Fruit fly (Drosophila melanogaster): ENCODE data around the gene CG13847.

CG13847 gene

dm6 chr3R:22454397-22455334, 18.7 kb upstream of the CG13847 start:
- TF ChIP-seq CHES-1-like (GFP tag; optimal IDR thresholded peaks at IDR 0.05) (no peak), sd (tag; optimal IDR thresholded peaks at IDR 0.05) (peak; percentile 6), gt (GFP tag; IDR thresholded peaks at IDR 0.05) (no peak), Scr (GFP tag; IDR thresholded peaks at IDR 0.05; ENCODE audit: partially characterized antibody) (no peak), CG9609 (GFP tag; optimal IDR thresholded peaks at IDR 0.05) (no peak), sug (tag; optimal IDR thresholded peaks at IDR 0.05) (peak; percentile 64), mam (GFP tag; optimal IDR thresholded peaks at IDR 0.05) (no peak), CG18476 (GFP tag; optimal IDR thresholded peaks at IDR 0.05) (no peak), Nf-YC (tag; optimal IDR thresholded peaks at IDR 0.05) (peak; percentile 98), Gug (GFP tag; IDR thresholded peaks at IDR 0.05) (no peak), trem (tag; optimal IDR thresholded peaks at IDR 0.05) (no peak), CG14014 (GFP tag; IDR thresholded peaks at IDR 0.05) (no peak), BtbVII (GFP tag; optimal IDR thresholded peaks at IDR 0.05) (no peak), CG17912 (GFP tag; optimal IDR thresholded peaks at IDR 0.05) (no peak), GATAe (GFP tag; conservative IDR thresholded peaks at IDR 0.05) (peak; percentile 53; the same call in 1 of the 2 replicates), Meics (GFP tag; optimal IDR thresholded peaks at IDR 0.05) (no peak), Ets97D (GFP tag; optimal IDR thresholded peaks at IDR 0.05) (no peak), CG34422 (GFP tag; IDR thresholded peaks at IDR 0.05) (no peak), Poxn (GFP tag; IDR thresholded peaks at IDR 0.05) (no peak), ap (GFP tag; IDR thresholded peaks at IDR 0.05) (no peak), btn (GFP tag; optimal IDR thresholded peaks at IDR 0.05) (no peak), Doc2 (GFP tag; IDR thresholded peaks at IDR 0.05) (no peak), pnt (GFP tag; optimal IDR thresholded peaks at IDR 0.05) (no peak), CG9727 (GFP tag; optimal IDR thresholded peaks at IDR 0.05) (no peak), seq (GFP tag; IDR thresholded peaks at IDR 0.05) (no peak), CG13624 (GFP tag; optimal IDR thresholded peaks at IDR 0.05) (no peak), Asciz (GFP tag; optimal IDR thresholded peaks at IDR 0.05) (no peak), CG2129 (GFP tag; IDR thresholded peaks at IDR 0.05; ENCODE audit: partially characterized antibody) (no peak), exex (tag; optimal IDR thresholded peaks at IDR 0.05) (peak; percentile 68), sisA (GFP tag; IDR thresholded peaks at IDR 0.05) (no peak), CG11695 (GFP tag; IDR thresholded peaks at IDR 0.05) (no peak), onecut (GFP tag; IDR thresholded peaks at IDR 0.05) (no peak), B-H1 (GFP tag; IDR thresholded peaks at IDR 0.05) (no peak), Sox102F (GFP tag; optimal IDR thresholded peaks at IDR 0.05) (no peak), CG1647 (GFP tag; optimal IDR thresholded peaks at IDR 0.05) (no peak), Neu2 (GFP tag; optimal IDR thresholded peaks at IDR 0.05; ENCODE audit: borderline replicate concordance) (no peak), CG10979 (tag; optimal IDR thresholded peaks at IDR 0.05) (no peak), Oaz (GFP tag; IDR thresholded peaks at IDR 0.05) (no peak), CG17829 (tag; optimal IDR thresholded peaks at IDR 0.05) (no peak), slbo (GFP tag; IDR thresholded peaks at IDR 0.05) (no peak), CG12769 (tag; optimal IDR thresholded peaks at IDR 0.05) (no peak), lov (optimal IDR thresholded peaks at IDR 0.05) (no peak), lov (GFP tag; IDR thresholded peaks at IDR 0.05) (no peak), CG1602 (GFP tag; optimal IDR thresholded peaks at IDR 0.05) (no peak), CG11247 (GFP tag; IDR thresholded peaks at IDR 0.05) (no peak), sima (GFP tag; optimal IDR thresholded peaks at IDR 0.05) (no peak), phol (tag; optimal IDR thresholded peaks at IDR 0.05) (no peak), Med (GFP tag) (peak; percentile 41), CG3995 (GFP tag; optimal IDR thresholded peaks at IDR 0.05) (no peak), chif (GFP tag; optimal IDR thresholded peaks at IDR 0.05) (no peak)

All from whole organism, embryonic.